Worm (Caenorhabditis elegans) whole organism, L2 larva: ENCODE measurements around the gene Y56A3A.31.
A peak's percentile ranks its signal among the peaks of the same experiment; 100 is the strongest.

Source experiments
- C34F6.9 ChIP-seq: fragments of 150-350 bp; optimal IDR thresholded peaks from 2 replicates; lab custom pipeline; 2014; ENCODE audit warnings: missing biosample characterization, missing genetic modification characterization
- F13H6.1 ChIP-seq: sonication (generic microtip); optimal IDR thresholded peaks from 2 replicates; lab custom pipeline; 2016; ENCODE audit warnings: missing genetic modification characterization, missing compliant biosample characterization
- R02D3.7 ChIP-seq: fragments of 150-350 bp; optimal IDR thresholded peaks from 2 replicates; lab custom pipeline; 2014; ENCODE audit warnings: missing biosample characterization, missing genetic modification characterization
- alr-1 ChIP-seq: fragments of 150-350 bp; optimal IDR thresholded peaks from 2 replicates; lab custom pipeline; 2014; ENCODE audit warnings: missing biosample characterization, missing genetic modification characterization
- ama-1 ChIP-seq: fragments of 150-350 bp; optimal IDR thresholded peaks from 2 replicates; lab custom pipeline; 2018; ENCODE audit warnings: inconsistent platforms
- blmp-1 ChIP-seq: sonication (generic microtip); optimal IDR thresholded peaks from 2 replicates; lab custom pipeline; 2017; ENCODE audit warnings: missing genetic modification characterization, mild to moderate bottlenecking, missing compliant biosample characterization, antibody characterized with exemption, moderate library complexity; ENCODE audit not compliant: insufficient read depth
- crh-2 ChIP-seq: sonication (generic microtip); optimal IDR thresholded peaks from 2 replicates; lab custom pipeline; 2017; ENCODE audit warnings: missing biosample characterization, missing genetic modification characterization
- egl-27 ChIP-seq: sonication (generic microtip); optimal IDR thresholded peaks from 3 replicates; lab custom pipeline; 2017; ENCODE audit warnings: missing biosample characterization, missing genetic modification reagents, missing genetic modification characterization
- elt-1 ChIP-seq: fragments of 150-350 bp; optimal IDR thresholded peaks from 2 replicates; lab custom pipeline; 2014; ENCODE audit warnings: missing biosample characterization, missing genetic modification characterization
- elt-3 ChIP-seq: sonication (generic microtip); optimal IDR thresholded peaks from 2 replicates; lab custom pipeline; 2017; ENCODE audit warnings: missing biosample characterization, missing genetic modification characterization
- gmeb-1 ChIP-seq: fragments of 150-350 bp; optimal IDR thresholded peaks from 2 replicates; lab custom pipeline; 2014; ENCODE audit warnings: missing biosample characterization, missing genetic modification characterization
- lin-11 ChIP-seq: fragments of 150-350 bp; sonication (generic microtip); optimal IDR thresholded peaks from 2 replicates; lab custom pipeline; 2014; ENCODE audit warnings: missing biosample characterization, missing genetic modification characterization, inconsistent platforms, mixed read lengths
- lin-13 ChIP-seq: fragments of 150-350 bp; optimal IDR thresholded peaks from 2 replicates; lab custom pipeline; 2014; ENCODE audit warnings: missing biosample characterization, missing genetic modification reagents, missing genetic modification characterization
- lin-39 ChIP-seq: fragments of 150-350 bp; optimal IDR thresholded peaks from 2 replicates; lab custom pipeline; 2014; ENCODE audit warnings: missing biosample characterization, missing genetic modification reagents, missing genetic modification characterization
- lsy-2 ChIP-seq, 2 experiments: fragments of 150-350 bp in 1 of 2; sonication (generic microtip) in 1 of 2; optimal IDR thresholded peaks; 2 replicates each; lab custom pipeline; 2014 to 2017; ENCODE audit warnings: missing biosample characterization in 2 of 2, missing genetic modification characterization in 2 of 2
- mab-5 ChIP-seq: fragments of 150-350 bp; optimal IDR thresholded peaks from 2 replicates; lab custom pipeline; 2014; ENCODE audit warnings: missing biosample characterization, missing genetic modification characterization
- mbf-1 ChIP-seq: sonication (generic microtip); optimal IDR thresholded peaks from 2 replicates; lab custom pipeline; 2017; ENCODE audit warnings: missing biosample characterization, missing genetic modification characterization
- nhr-10 ChIP-seq: sonication (generic microtip); optimal IDR thresholded peaks from 2 replicates; lab custom pipeline; 2017; ENCODE audit warnings: missing biosample characterization, missing genetic modification characterization
- nhr-129 ChIP-seq: fragments of 150-350 bp; optimal IDR thresholded peaks from 2 replicates; lab custom pipeline; 2014; ENCODE audit warnings: missing biosample characterization, missing genetic modification characterization
- nhr-25 ChIP-seq: fragments of 150-350 bp; sonication (generic microtip); optimal IDR thresholded peaks from 3 replicates; lab custom pipeline; 2014; ENCODE audit warnings: missing biosample characterization, missing genetic modification characterization
- nhr-77 ChIP-seq: fragments of 150-350 bp; optimal IDR thresholded peaks from 2 replicates; lab custom pipeline; 2014; ENCODE audit warnings: missing biosample characterization, missing genetic modification characterization
- sem-4 ChIP-seq: fragments of 150-350 bp; optimal IDR thresholded peaks from 2 replicates; lab custom pipeline; 2014; ENCODE audit warnings: missing biosample characterization, missing genetic modification reagents, missing genetic modification characterization
- skn-1 ChIP-seq: sonication (generic microtip); optimal IDR thresholded peaks from 2 replicates; lab custom pipeline; 2017; ENCODE audit warnings: missing biosample characterization, missing genetic modification characterization
- sma-3 ChIP-seq: sonication (generic microtip); optimal IDR thresholded peaks from 2 replicates; lab custom pipeline; 2016; ENCODE audit warnings: missing genetic modification reagents, missing genetic modification characterization, missing compliant biosample characterization
- sma-9 ChIP-seq, 2 experiments: fragments of 150-350 bp in 1 of 2; sonication (generic microtip) in 1 of 2; optimal IDR thresholded peaks; 2 replicates each; lab custom pipeline; 2014 to 2016; ENCODE audit warnings: missing genetic modification characterization in 2 of 2, mild to moderate bottlenecking in 1 of 2, missing biosample characterization in 1 of 2, missing compliant biosample characterization in 1 of 2, missing genetic modification reagents in 1 of 2, moderate library complexity in 1 of 2
- snpc-4 ChIP-seq: fragments of 150-350 bp; optimal IDR thresholded peaks from 2 replicates; lab custom pipeline; 2014; ENCODE audit warnings: missing biosample characterization, missing genetic modification characterization
- unc-39 ChIP-seq: fragments of 150-350 bp; optimal IDR thresholded peaks from 2 replicates; lab custom pipeline; 2014; ENCODE audit warnings: missing biosample characterization, missing genetic modification characterization
- unc-55 ChIP-seq: fragments of 150-350 bp; sonication (generic microtip); optimal IDR thresholded peaks from 3 replicates; lab custom pipeline; 2014; ENCODE audit warnings: missing biosample characterization, missing genetic modification reagents, missing genetic modification characterization
- unc-62 ChIP-seq: fragments of 150-350 bp; optimal IDR thresholded peaks from 2 replicates; lab custom pipeline; 2014; ENCODE audit warnings: missing biosample characterization, missing genetic modification reagents, missing genetic modification characterization
- zag-1 ChIP-seq: fragments of 150-350 bp; optimal IDR thresholded peaks from 2 replicates; lab custom pipeline; 2014; ENCODE audit warnings: missing biosample characterization, missing genetic modification characterization
- ztf-1 ChIP-seq: fragments of 200-800 bp; sonication (Bioruptor generic); conservative IDR thresholded peaks from 2 replicates; pipeline ENCODE4 v1.3.6; 2022; ENCODE audit warnings: missing genetic modification characterization, missing compliant biosample characterization
- ztf-11 ChIP-seq: sonication (generic microtip); optimal IDR thresholded peaks from 2 replicates; lab custom pipeline; 2017; ENCODE audit warnings: missing biosample characterization, missing genetic modification characterization
- ztf-4 ChIP-seq: fragments of 150-350 bp; optimal IDR thresholded peaks from 2 replicates; lab custom pipeline; 2014; ENCODE audit warnings: missing biosample characterization, missing genetic modification characterization

Gene Y56A3A.31

DNA sequence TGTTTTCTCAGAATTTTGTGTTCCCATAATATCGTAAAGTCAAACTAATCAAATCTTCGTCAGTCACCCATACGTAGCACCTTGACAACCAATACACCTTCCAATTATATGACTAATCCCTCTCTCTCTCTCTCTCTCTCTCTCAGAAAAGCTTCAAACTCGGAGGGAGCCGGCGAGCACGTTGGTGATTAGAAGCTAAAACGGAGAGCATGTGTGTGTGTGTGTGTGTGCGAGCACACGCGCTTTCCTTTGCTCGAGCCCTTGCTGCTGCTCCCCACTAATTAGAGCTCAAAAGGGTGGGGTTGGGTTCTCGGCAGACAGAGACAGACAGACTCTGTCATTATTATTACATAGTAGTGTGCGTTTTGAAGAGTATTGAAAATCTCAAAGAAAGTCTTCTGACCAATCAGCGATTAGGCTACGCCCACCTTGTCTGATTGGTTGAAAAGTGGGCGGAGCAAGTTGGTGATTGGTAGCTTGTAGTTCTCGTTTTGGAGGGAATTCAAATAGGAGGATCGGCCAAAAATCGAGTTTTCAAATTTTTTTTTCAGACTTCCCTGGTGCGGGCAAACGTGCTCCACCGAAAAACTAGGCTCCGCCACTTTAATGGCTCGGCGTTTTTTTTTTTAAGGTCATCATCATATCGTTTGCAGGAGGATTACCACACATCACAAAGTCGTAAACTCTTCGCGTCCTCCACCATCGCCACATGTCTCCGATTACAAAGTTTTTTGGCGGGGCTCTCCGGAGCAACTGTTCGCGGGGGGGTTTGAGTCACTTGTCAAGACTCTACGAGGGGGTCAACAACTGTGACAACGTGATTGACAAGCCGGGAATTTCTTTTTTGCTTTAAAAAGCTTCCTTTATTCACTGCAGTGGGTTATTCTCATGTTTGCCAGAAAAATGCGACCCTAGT, 39.0 kb upstream of the Y56A3A.31 start (continued):
- TF ChIP-seq zag-1 (tag; lab: Kevin White, UChicago) (no peak), nhr-77 (tag; lab: Kevin White, UChicago) (no peak), egl-27 (tag; lab: Kevin White, UChicago) (no peak), nhr-10 (tag; lab: Kevin White, UChicago) (no peak), ztf-11 (tag; lab: Kevin White, UChicago) (no peak), alr-1 (tag; lab: Kevin White, UChicago) (no peak), ama-1 (no peak), nhr-25 (tag; lab: Kevin White, UChicago) (no peak), sma-3 (no peak), elt-1 (tag; lab: Kevin White, UChicago) (no peak), skn-1 (tag; lab: Kevin White, UChicago) (no peak), mbf-1 (tag; lab: Kevin White, UChicago) (no peak), snpc-4 (tag; lab: Kevin White, UChicago) (no peak), C34F6.9 (tag; lab: Kevin White, UChicago) (peak; percentile 14), F13H6.1 (tag; lab: Kevin White, UChicago) (peak; percentile 7), blmp-1 (tag; lab: Kevin White, UChicago) (no peak), R02D3.7 (no peak), sma-9 (GFP tag; optimal IDR thresholded peaks at IDR 0.05; lab: Kevin White, UChicago) (peak; percentile 31), sma-9 (tag; optimal IDR thresholded peaks at IDR 0.05; lab: Kevin White, UChicago) (no peak)

- TF ChIP-seq ztf-1 (GFP tag; lab: Robert Waterston, UW) = no peak
- TF ChIP-seq sem-4 (tag; lab: Kevin White, UChicago) = peak; percentile 17
- TF ChIP-seq lin-11 (tag; lab: Kevin White, UChicago) = peak; percentile 14
- TF ChIP-seq elt-1 (tag; lab: Kevin White, UChicago) = no peak
- TF ChIP-seq mab-5 (tag; lab: Kevin White, UChicago) = no peak
- TF ChIP-seq C34F6.9 (tag; lab: Kevin White, UChicago) = peak; percentile 36
- peak; percentile 22 for TF ChIP-seq unc-55 (GFP tag; lab: Kevin White, UChicago)
- peak; percentile 9 for TF ChIP-seq crh-2
- TF ChIP-seq F13H6.1 (tag; lab: Kevin White, UChicago) = peak; percentile 58
- peak in 1 of 2 experiments; percentile 20 for TF ChIP-seq lsy-2 (tag; optimal IDR thresholded peaks at IDR 0.05; lab: Kevin White, UChicago)
- peak; percentile 11 for TF ChIP-seq snpc-4 (tag; lab: Kevin White, UChicago)
- TF ChIP-seq, all 48 proteins: peak for 8
Measured at ce11 chrIII:11935948-11936280, 38.4 kb upstream of the Y56A3A.31 start.

DNA sequence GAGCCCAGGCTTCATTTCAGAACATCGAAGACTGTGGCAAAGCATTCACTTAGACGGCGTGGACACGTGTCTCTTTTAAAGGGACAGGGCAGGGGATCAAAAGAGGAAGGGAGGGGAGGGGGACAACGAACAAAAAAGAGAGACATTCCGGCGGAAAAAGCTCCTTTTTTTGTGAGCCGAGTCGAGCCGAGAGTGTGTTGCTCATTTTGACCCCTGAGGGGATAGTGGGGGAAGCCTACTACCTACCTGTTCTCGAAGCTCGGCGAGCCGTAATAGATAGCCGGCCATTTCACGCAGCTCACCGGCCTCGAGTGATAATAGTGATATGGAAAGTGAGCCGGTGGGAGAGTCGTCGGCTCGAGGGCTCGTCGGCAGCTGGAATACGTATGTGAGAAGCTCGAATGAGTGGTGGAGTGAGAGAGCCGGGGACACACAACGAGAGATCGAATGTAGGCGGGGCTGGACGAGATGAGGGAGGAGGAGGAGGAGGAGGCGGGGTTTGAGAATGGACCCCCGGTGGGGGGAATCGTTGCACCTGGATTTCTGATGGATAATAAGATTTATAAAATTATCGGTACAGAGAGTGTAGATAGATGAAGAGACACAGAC, 37.5 kb upstream of the Y56A3A.31 start:
- TF ChIP-seq lsy-2 (tag; optimal IDR thresholded peaks at IDR 0.05; lab: Kevin White, UChicago) (no peak), F13H6.1 (tag; lab: Kevin White, UChicago) (peak; percentile 14)

DNA sequence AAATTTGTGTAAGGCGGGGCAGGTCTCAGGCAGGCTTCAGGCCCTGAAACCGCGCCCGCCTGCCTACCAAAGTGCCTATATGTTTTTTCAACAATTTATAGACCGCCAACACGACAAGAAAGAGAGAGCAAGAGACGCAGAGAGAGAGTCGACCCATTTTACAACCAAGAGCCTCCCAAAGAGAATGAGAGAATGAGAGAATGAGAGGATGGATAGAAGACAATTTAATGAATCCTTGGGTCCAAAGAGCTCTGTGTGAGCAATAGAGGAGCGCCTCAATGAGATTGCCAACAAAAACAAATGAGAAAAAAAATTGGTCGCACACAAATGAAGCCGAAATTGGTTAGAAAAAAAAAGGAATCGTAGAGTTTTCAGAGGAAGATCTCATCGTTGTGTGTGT, 36.4 kb upstream of the Y56A3A.31 start:
- TF ChIP-seq unc-39 (tag; lab: Kevin White, UChicago) (no peak), crh-2 (peak; percentile 19), R02D3.7 (no peak), sma-9 (GFP tag; optimal IDR thresholded peaks at IDR 0.05; lab: Kevin White, UChicago) (no peak), sma-9 (tag; optimal IDR thresholded peaks at IDR 0.05; lab: Kevin White, UChicago) (no peak), unc-55 (GFP tag; lab: Kevin White, UChicago) (peak; percentile 5), C34F6.9 (tag; lab: Kevin White, UChicago) (peak; percentile 14), lin-39 (tag; lab: Kevin White, UChicago) (no peak), nhr-10 (tag; lab: Kevin White, UChicago) (no peak), lsy-2 (tag; optimal IDR thresholded peaks at IDR 0.05; lab: Kevin White, UChicago) (peak in 1 of 2 experiments; percentile 38), unc-62 (GFP tag; lab: Kevin White, UChicago) (no peak), sem-4 (tag; lab: Kevin White, UChicago) (peak; percentile 16), ztf-11 (tag; lab: Kevin White, UChicago) (no peak), nhr-129 (peak; percentile 13)
- TF ChIP-seq, all 48 proteins: peak for 6

ce11 chrIII:11938525-11938924, 35.8 kb upstream of the Y56A3A.31 start:
- no peak for TF ChIP-seq elt-3 (tag; lab: Kevin White, UChicago)
- TF ChIP-seq nhr-25 (tag; lab: Kevin White, UChicago) = no peak
- no peak for TF ChIP-seq skn-1 (tag; lab: Kevin White, UChicago)
- TF ChIP-seq blmp-1 (tag; lab: Kevin White, UChicago) = no peak
- no peak for TF ChIP-seq gmeb-1 (tag; lab: Kevin White, UChicago)
- TF ChIP-seq nhr-77 (tag; lab: Kevin White, UChicago) = no peak
- no peak for TF ChIP-seq ztf-4
- TF ChIP-seq ztf-11 (tag; lab: Kevin White, UChicago) = no peak
- no peak for TF ChIP-seq lsy-2 (tag; optimal IDR thresholded peaks at IDR 0.05; lab: Kevin White, UChicago)
- no peak for TF ChIP-seq ama-1
- no peak for TF ChIP-seq sma-9 (GFP tag; optimal IDR thresholded peaks at IDR 0.05; lab: Kevin White, UChicago)
- TF ChIP-seq sma-9 (tag; optimal IDR thresholded peaks at IDR 0.05; lab: Kevin White, UChicago) = no peak
- no peak for TF ChIP-seq C34F6.9 (tag; lab: Kevin White, UChicago)
- no peak for TF ChIP-seq elt-1 (tag; lab: Kevin White, UChicago)
- TF ChIP-seq mab-5 (tag; lab: Kevin White, UChicago) = no peak
- no peak for TF ChIP-seq lin-13 (GFP tag; lab: Kevin White, UChicago)
